Fruit fly (Drosophila melanogaster): Measurements from ENCODE around the gene CG5122.
A peak's percentile ranks its signal among the peaks of the same experiment; 100 is the strongest.

The CG5122 gene

DNA sequence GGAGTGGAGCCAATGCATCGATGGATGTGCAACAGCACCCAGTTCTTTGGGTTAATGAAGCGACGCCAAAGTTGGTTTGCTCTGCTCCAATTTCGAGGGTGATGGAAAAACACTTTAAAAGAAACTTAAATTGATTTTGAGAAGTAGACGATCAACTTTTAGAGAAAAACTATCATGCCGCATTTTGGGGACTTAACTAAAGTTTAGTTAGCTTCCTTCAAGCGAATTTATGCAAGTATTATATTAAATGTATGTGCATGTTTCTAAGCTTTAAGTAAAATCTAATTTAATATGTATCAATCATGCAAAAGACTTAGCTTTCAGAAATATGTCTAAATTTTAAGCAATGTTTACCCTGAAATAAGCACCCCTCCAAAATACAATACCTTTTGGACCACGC lies at the start of gene CG5122:
TSS of gene CG5122 (plus strand) at position 301 of the 400 bp plus-strand sequence.
- TF ChIP-seq Ets65A (GFP tag) (peak; percentile 57), tio (GFP tag; optimal IDR thresholded peaks at IDR 0.05) (no peak)

DNA sequence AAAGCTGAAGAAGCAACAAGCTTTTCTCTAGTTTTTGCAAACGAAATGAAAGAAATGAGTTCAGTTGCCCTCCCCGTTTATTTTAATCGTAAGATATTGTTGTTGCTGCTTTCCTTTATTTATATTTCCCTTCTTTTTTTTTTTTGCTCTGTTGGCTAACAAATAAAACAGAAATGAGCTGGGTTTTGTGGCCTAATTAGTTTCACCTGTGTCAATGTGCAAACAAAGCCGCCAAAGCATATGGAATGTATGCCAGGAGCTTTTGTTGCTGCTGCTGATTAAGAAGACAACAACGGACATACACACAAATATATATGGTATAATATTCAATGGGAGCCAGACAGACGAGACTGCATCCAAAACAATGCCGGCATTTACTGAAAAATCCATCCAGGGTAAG lies 48.2 kb upstream of the CG5122 start:
- TF ChIP-seq CG15514 (GFP tag; optimal IDR thresholded peaks at IDR 0.05) (peak; percentile 47), h (optimal IDR thresholded peaks at IDR 0.05) (no peak), CG17328 (GFP tag; IDR thresholded peaks at IDR 0.05) (peak; percentile 32; the same call in 1 of the 2 replicates), Hand (GFP tag; optimal IDR thresholded peaks at IDR 0.05) (no peak), NC2β (GFP tag; optimal IDR thresholded peaks at IDR 0.05) (no peak), CG2678 (tag; optimal IDR thresholded peaks at IDR 0.05) (peak; percentile 26), CG8290 (GFP tag; optimal IDR thresholded peaks at IDR 0.05) (no peak), CG8290 (tag; optimal IDR thresholded peaks at IDR 0.05) (peak in 1 of 2 experiments; percentile 29), lmd (GFP tag; IDR thresholded peaks at IDR 0.05) (no peak), CG10431 (GFP tag; optimal IDR thresholded peaks at IDR 0.05) (no peak), dmrt99B (tag; optimal IDR thresholded peaks at IDR 0.05) (no peak), z (GFP tag; IDR thresholded peaks at IDR 0.05) (no peak), pan (optimal IDR thresholded peaks at IDR 0.05) (no peak), pan (GFP tag; optimal IDR thresholded peaks at IDR 0.05 in 1 of 2, IDR thresholded peaks at IDR 0.05 in 1 of 2) (no peak), CG7839 (tag; optimal IDR thresholded peaks at IDR 0.05) (no peak), emc (GFP tag; optimal IDR thresholded peaks at IDR 0.05) (no peak), CG32767 (GFP tag; IDR thresholded peaks at IDR 0.05) (no peak), CG1647 (GFP tag; optimal IDR thresholded peaks at IDR 0.05) (no peak), Asciz (GFP tag; optimal IDR thresholded peaks at IDR 0.05) (peak; percentile 13), PHDP (tag; optimal IDR thresholded peaks at IDR 0.05) (peak; percentile 39), cato (GFP tag; optimal IDR thresholded peaks at IDR 0.05; ENCODE audit: borderline replicate concordance) (no peak), Hr3 (GFP tag; optimal IDR thresholded peaks at IDR 0.05) (no peak), CG2875 (GFP tag; optimal IDR thresholded peaks at IDR 0.05) (peak; percentile 34), CG17802 (tag; optimal IDR thresholded peaks at IDR 0.05) (no peak), CG15269 (tag; optimal IDR thresholded peaks at IDR 0.05) (no peak), Dbx (GFP tag; IDR thresholded peaks at IDR 0.05) (0 out of 3 replicates have a peak, but pooled peaks have one; percentile 27), CG9876 (GFP tag; optimal IDR thresholded peaks at IDR 0.05) (no peak), Xbp1 (GFP tag; optimal IDR thresholded peaks at IDR 0.05) (no peak), phol (tag; optimal IDR thresholded peaks at IDR 0.05) (no peak), CG3065 (GFP tag; optimal IDR thresholded peaks at IDR 0.05) (no peak), Nf-YC (tag; optimal IDR thresholded peaks at IDR 0.05) (no peak), stc (GFP tag; IDR thresholded peaks at IDR 0.05) (no peak), Sry-β (GFP tag; optimal IDR thresholded peaks at IDR 0.05) (no peak), Doc3 (GFP tag; IDR thresholded peaks at IDR 0.05; ENCODE audit: partially characterized antibody) (no peak), peb (GFP tag; IDR thresholded peaks at IDR 0.05) (no peak), ap (GFP tag; IDR thresholded peaks at IDR 0.05) (no peak), Fer3 (tag; optimal IDR thresholded peaks at IDR 0.05) (peak; percentile 22), NK7.1 (GFP tag; optimal IDR thresholded peaks at IDR 0.05) (no peak), CG2129 (GFP tag; IDR thresholded peaks at IDR 0.05; ENCODE audit: partially characterized antibody) (no peak), org-1 (GFP tag; optimal IDR thresholded peaks at IDR 0.05) (peak; percentile 10), wdn (GFP tag; IDR thresholded peaks at IDR 0.05) (0 out of 2 replicates have a peak, but pooled peaks have one; percentile 9), salm (tag; optimal IDR thresholded peaks at IDR 0.05) (no peak), CG2202 (tag; optimal IDR thresholded peaks at IDR 0.05) (no peak), CG3163 (GFP tag; optimal IDR thresholded peaks at IDR 0.05) (no peak), tio (GFP tag; optimal IDR thresholded peaks at IDR 0.05) (peak; percentile 12), CG5245 (GFP tag; optimal IDR thresholded peaks at IDR 0.05) (no peak), Myb (GFP tag; optimal IDR thresholded peaks at IDR 0.05) (no peak), Fer1 (GFP tag; optimal IDR thresholded peaks at IDR 0.05) (peak; percentile 33), gsb (GFP tag; IDR thresholded peaks at IDR 0.05) (no peak)
